Worm (Caenorhabditis elegans) whole organism, young adult: ENCODE measurements around the gene Y48G9A.6.

Experiments used
- ama-1 ChIP-seq, 3 experiments: fragments of 150-350 bp in 1 of 3; sonication (generic microtip) in 2 of 3; optimal IDR thresholded peaks; 2 replicates each; lab custom pipeline; 2014 to 2018; ENCODE audit warnings: missing biosample characterization in 2 of 3, missing genetic modification characterization in 2 of 3, missing genetic modification reagents in 2 of 3
- unc-62 ChIP-seq: fragments of 150-350 bp; optimal IDR thresholded peaks from 2 replicates; lab custom pipeline; 2014; ENCODE audit warnings: missing biosample characterization, missing genetic modification reagents, missing genetic modification characterization

ce11 chrIII:2089453-2089852, 28.2 kb upstream of the Y48G9A.6 start:
- TF ChIP-seq ama-1 (optimal IDR thresholded peaks at IDR 0.05; lab: Kevin White, UChicago) = no peak
- TF ChIP-seq ama-1 (GFP tag; optimal IDR thresholded peaks at IDR 0.05; lab: Kevin White, UChicago) = no peak
- TF ChIP-seq unc-62 (GFP tag; lab: Kevin White, UChicago) = no peak
